Worm (Caenorhabditis elegans): ENCODE measurements around the gene col-174.

- TF ChIP-seq fos-1 (tag; optimal IDR thresholded peaks at IDR 0.05), result no peak
- no peak for TF ChIP-seq mxl-3 (GFP tag; optimal IDR thresholded peaks at IDR 0.05)
- no peak for TF ChIP-seq Y5F2A.4 (GFP tag; optimal IDR thresholded peaks at IDR 0.05)
- no peak for TF ChIP-seq jun-1 (tag; optimal IDR thresholded peaks at IDR 0.05)
Measured at ce11 chrX:7561972-7562371, 15.4 kb downstream of the col-174 start.
